Fruit fly (Drosophila melanogaster) Kc167 (cell line): ENCODE results near the gene Osi5.

Source experiments
- Sin3A ChIP-seq: fragments of >200 bp; optimal IDR thresholded peaks from 2 replicates; lab custom pipeline; 2018; ENCODE audit warnings: missing external identifiers
- h ChIP-seq: fragments of >200 bp; optimal IDR thresholded peaks from 3 replicates; lab custom pipeline; 2018; ENCODE audit warnings: missing external identifiers
- psq ChIP-seq: fragments of >200 bp; optimal IDR thresholded peaks from 2 replicates; lab custom pipeline; 2017; ENCODE audit warnings: missing external identifiers
- ttk ChIP-seq: sonication (Bioruptor generic); optimal IDR thresholded peaks from 2 replicates; lab custom pipeline; 2017; ENCODE audit warnings: missing external identifiers

dm6 chr3R:6244986-6245385 lies 17.7 kb downstream of the Osi5 start:
- TF ChIP-seq h (lab: Kevin White, UChicago) (no peak), psq (lab: Kevin White, UChicago) (no peak), Sin3A (no peak), ttk (lab: Kevin White, UChicago) (no peak)
